Worm (Caenorhabditis elegans) whole organism, young adult: ENCODE results near the gene ZK6.8.

ENCODE experiments used
- B0261.1 ChIP-seq: sonication (generic microtip); optimal IDR thresholded peaks from 2 replicates; lab custom pipeline; 2016; ENCODE audit warnings: mild to moderate bottlenecking, missing genetic modification characterization, moderate library complexity, missing compliant biosample characterization
- C17E4.6 ChIP-seq: fragments of 200-800 bp; sonication (Bioruptor generic); IDR thresholded peaks from 2 replicates; pipeline ENCODE4 v1.3.6; 2022; ENCODE audit warnings: missing genetic modification reagents, missing genetic modification characterization, missing compliant biosample characterization
- F33H1.4 ChIP-seq: fragments of 200-800 bp; sonication (Bioruptor generic); IDR thresholded peaks from 2 replicates; pipeline ENCODE4 v1.3.6; 2022; ENCODE audit warnings: missing genetic modification reagents, missing genetic modification characterization, missing compliant biosample characterization
- F39B2.1 ChIP-seq: fragments of 200-800 bp; sonication (Bioruptor generic); IDR thresholded peaks from 2 replicates; pipeline ENCODE4 v1.3.6; 2022; ENCODE audit warnings: missing genetic modification reagents, missing genetic modification characterization, missing compliant biosample characterization
- F57A8.1 ChIP-seq: fragments of 200-800 bp; sonication (Bioruptor generic); optimal IDR thresholded peaks from 2 replicates; lab custom pipeline; 2018; ENCODE audit warnings: mild to moderate bottlenecking, missing genetic modification characterization, moderate library complexity, missing compliant biosample characterization
- Y53F4B.3 ChIP-seq: fragments of 200-800 bp; sonication (Bioruptor generic); IDR thresholded peaks from 2 replicates; pipeline ENCODE4 v1.3.6; 2022; ENCODE audit warnings: missing genetic modification reagents, missing genetic modification characterization, missing compliant biosample characterization
- Y53G8AR.9 ChIP-seq: fragments of 200-800 bp; sonication (Bioruptor generic); conservative IDR thresholded peaks from 2 replicates; pipeline ENCODE4 v1.3.6; 2022; ENCODE audit warnings: missing genetic modification reagents, missing genetic modification characterization, missing compliant biosample characterization
- Y79H2A.3 ChIP-seq: fragments of 200-800 bp; sonication (Bioruptor generic); conservative IDR thresholded peaks from 2 replicates; pipeline ENCODE4 v1.3.6; 2022; ENCODE audit warnings: missing genetic modification reagents, missing genetic modification characterization, missing compliant biosample characterization
- Y95B8A.8 ChIP-seq: fragments of 200-800 bp; sonication (Bioruptor generic); IDR thresholded peaks from 2 replicates; pipeline ENCODE4 v1.3.6; 2022; ENCODE audit warnings: missing genetic modification reagents, missing genetic modification characterization, missing compliant biosample characterization
- athp-1 ChIP-seq: sonication (generic microtip); optimal IDR thresholded peaks from 2 replicates; lab custom pipeline; 2017; ENCODE audit warnings: mild to moderate bottlenecking, missing genetic modification characterization, missing compliant biosample characterization
- attf-3 ChIP-seq: fragments of 200-800 bp; sonication (Bioruptor generic); conservative IDR thresholded peaks from 2 replicates; pipeline ENCODE4 v1.3.6; 2022; ENCODE audit warnings: missing genetic modification reagents, missing genetic modification characterization, missing compliant biosample characterization
- bed-2 ChIP-seq: fragments of 200-800 bp; sonication (Bioruptor generic); IDR thresholded peaks from 2 replicates; pipeline ENCODE4 v1.3.6; 2022; ENCODE audit warnings: missing genetic modification reagents, missing genetic modification characterization, missing compliant biosample characterization
- cebp-2 ChIP-seq: fragments of 200-800 bp; sonication (Bioruptor generic); IDR thresholded peaks from 2 replicates; pipeline ENCODE4 v1.3.6; 2022; ENCODE audit warnings: missing genetic modification characterization, missing compliant biosample characterization
- ceh-58 ChIP-seq: fragments of 200-800 bp; sonication (Bioruptor generic); IDR thresholded peaks from 2 replicates; pipeline ENCODE4 v1.3.6; 2022; ENCODE audit warnings: missing genetic modification characterization, missing compliant biosample characterization
- ceh-91 ChIP-seq: fragments of 200-800 bp; sonication (Bioruptor generic); IDR thresholded peaks from 2 replicates; pipeline ENCODE4 v1.3.6; 2022; ENCODE audit warnings: missing genetic modification reagents, missing genetic modification characterization, missing compliant biosample characterization
- die-1 ChIP-seq: sonication (generic microtip); optimal IDR thresholded peaks from 2 replicates; lab custom pipeline; 2016; ENCODE audit warnings: missing genotype, mild to moderate bottlenecking, missing genetic modification characterization, missing compliant biosample characterization
- egl-18 ChIP-seq: fragments of 200-800 bp; sonication (Bioruptor generic); IDR thresholded peaks from 2 replicates; pipeline ENCODE4 v1.3.6; 2022; ENCODE audit warnings: missing genetic modification reagents, missing genetic modification characterization, missing compliant biosample characterization
- egrh-3 ChIP-seq: fragments of 200-800 bp; sonication (Bioruptor generic); IDR thresholded peaks from 2 replicates; pipeline ENCODE4 v1.3.6; 2022; ENCODE audit warnings: missing genetic modification reagents, missing genetic modification characterization, missing compliant biosample characterization
- ekl-4 ChIP-seq: fragments of 200-800 bp; sonication (Bioruptor generic); IDR thresholded peaks from 2 replicates; pipeline ENCODE4 v1.3.6; 2022; ENCODE audit warnings: missing genetic modification reagents, missing genetic modification characterization, missing compliant biosample characterization
- lag-1 ChIP-seq: fragments of 200-800 bp; sonication (Bioruptor generic); IDR thresholded peaks from 2 replicates; pipeline ENCODE4 v1.3.6; 2022; ENCODE audit warnings: missing genetic modification reagents, missing genetic modification characterization, missing compliant biosample characterization
- lin-26 ChIP-seq: fragments of 200-800 bp; sonication (Bioruptor generic); IDR thresholded peaks from 2 replicates; pipeline ENCODE4 v1.3.6; 2022; ENCODE audit warnings: missing genetic modification reagents, missing genetic modification characterization, missing compliant biosample characterization
- lin-54 ChIP-seq: fragments of 200-800 bp; sonication (Bioruptor generic); optimal IDR thresholded peaks from 2 replicates; lab custom pipeline; 2018; ENCODE audit warnings: mild to moderate bottlenecking, missing genetic modification characterization, missing compliant biosample characterization
- madf-3 ChIP-seq: fragments of 200-800 bp; sonication (Bioruptor generic); IDR thresholded peaks from 2 replicates; pipeline ENCODE4 v1.3.6; 2022; ENCODE audit warnings: missing genetic modification reagents, missing genetic modification characterization, missing compliant biosample characterization
- madf-6 ChIP-seq: fragments of 200-800 bp; sonication (Bioruptor generic); IDR thresholded peaks from 2 replicates; pipeline ENCODE4 v1.3.6; 2022; ENCODE audit warnings: missing genetic modification reagents, missing genetic modification characterization, missing compliant biosample characterization
- mel-28 ChIP-seq: sonication (generic microtip); optimal IDR thresholded peaks from 2 replicates; lab custom pipeline; 2016; ENCODE audit warnings: borderline replicate concordance, mild to moderate bottlenecking, missing genetic modification characterization, missing compliant biosample characterization
- nfya-2 ChIP-seq: fragments of 200-800 bp; sonication (Bioruptor generic); IDR thresholded peaks from 2 replicates; pipeline ENCODE4 v1.3.6; 2022; ENCODE audit warnings: missing genetic modification reagents, missing genetic modification characterization, missing compliant biosample characterization
- nhr-120 ChIP-seq: fragments of 200-800 bp; sonication (Bioruptor generic); IDR thresholded peaks from 2 replicates; pipeline ENCODE4 v1.3.6; 2022; ENCODE audit warnings: missing genetic modification characterization, missing compliant biosample characterization
- nhr-179 ChIP-seq: sonication (generic microtip); optimal IDR thresholded peaks from 2 replicates; lab custom pipeline; 2016; ENCODE audit warnings: mild to moderate bottlenecking, missing genetic modification characterization, missing compliant biosample characterization
- nhr-27 ChIP-seq: fragments of 200-800 bp; sonication (Bioruptor generic); optimal IDR thresholded peaks from 2 replicates; lab custom pipeline; 2018; ENCODE audit warnings: mild to moderate bottlenecking, missing genetic modification characterization, moderate library complexity, missing compliant biosample characterization
- nhr-80 ChIP-seq: sonication (generic microtip); optimal IDR thresholded peaks from 2 replicates; lab custom pipeline; 2016; ENCODE audit warnings: missing genetic modification characterization, missing compliant biosample characterization
- nhr-90 ChIP-seq: sonication (generic microtip); optimal IDR thresholded peaks from 2 replicates; lab custom pipeline; 2016; ENCODE audit warnings: missing genotype, mild to moderate bottlenecking, missing genetic modification characterization, missing compliant biosample characterization
- rcor-1 ChIP-seq: fragments of 200-800 bp; sonication (Bioruptor generic); IDR thresholded peaks from 2 replicates; pipeline ENCODE4 v1.3.6; 2022; ENCODE audit warnings: missing genetic modification reagents, missing genetic modification characterization, missing compliant biosample characterization
- rpc-1 ChIP-seq, 2 experiments: fragments of 150-350 bp in 1 of 2; sonication (generic microtip) in 1 of 2; optimal IDR thresholded peaks; 2 replicates each; lab custom pipeline; 2014 to 2018; ENCODE audit warnings: missing biosample characterization in 1 of 2, missing genetic modification characterization in 1 of 2, missing genetic modification reagents in 1 of 2, missing genotype in 1 of 2
- snpc-4 ChIP-seq, 5 experiments: fragments of 150-350 bp in 1 of 5; sonication (generic microtip) in 4 of 5; optimal IDR thresholded peaks; 2 replicates each; lab custom pipeline; 2014 to 2018; ENCODE audit warnings: missing genetic modification characterization in 5 of 5, missing biosample characterization in 3 of 5, antibody characterized with exemption in 2 of 5, mild to moderate bottlenecking in 2 of 5, missing compliant biosample characterization in 2 of 5, missing genotype in 2 of 5, moderate library complexity in 2 of 5, missing genetic modification reagents in 1 of 5
- unc-130 ChIP-seq: sonication (generic microtip); optimal IDR thresholded peaks from 2 replicates; lab custom pipeline; 2016; ENCODE audit warnings: missing genetic modification reagents, missing genetic modification characterization, missing compliant biosample characterization
- zfh-2 ChIP-seq: fragments of 200-800 bp; sonication (Bioruptor generic); conservative IDR thresholded peaks from 2 replicates; pipeline ENCODE4 v1.3.6; 2022; ENCODE audit warnings: missing genetic modification reagents, missing genetic modification characterization, missing compliant biosample characterization
- ztf-18 ChIP-seq: sonication (generic microtip); optimal IDR thresholded peaks from 2 replicates; lab custom pipeline; 2016; ENCODE audit warnings: missing genotype, mild to moderate bottlenecking, missing genetic modification characterization, missing compliant biosample characterization

Gene ZK6.8

ce11 chrV:364650-365049 is 17.1 kb upstream of the ZK6.8 start, which contains the start of gene mltn-6:
Gene mltn-6 (plus strand): TSS chrV:364950.
- no peak for TF ChIP-seq F57A8.1 (GFP tag; lab: Kevin White, UChicago)
- TF ChIP-seq nhr-80 (tag; lab: Kevin White, UChicago), result no peak
- TF ChIP-seq Y95B8A.8 (GFP tag; lab: Robert Waterston, UW), result no peak
- TF ChIP-seq egl-18 (GFP tag; lab: Robert Waterston, UW), result no peak
- TF ChIP-seq Y53F4B.3, result no peak
- TF ChIP-seq snpc-4 (GFP tag; optimal IDR thresholded peaks at IDR 0.05; lab: Kevin White, UChicago), result no peak
- TF ChIP-seq snpc-4 (tag; optimal IDR thresholded peaks at IDR 0.05; lab: Kevin White, UChicago), result no peak
- no peak for TF ChIP-seq rcor-1 (GFP tag; lab: Robert Waterston, UW)
- no peak for TF ChIP-seq Y79H2A.3
- no peak for TF ChIP-seq ekl-4 (GFP tag; lab: Robert Waterston, UW)
- no peak for TF ChIP-seq F33H1.4 (GFP tag; lab: Robert Waterston, UW)
- TF ChIP-seq mel-28 (tag; lab: Kevin White, UChicago), result no peak
- no peak for TF ChIP-seq lin-26 (GFP tag; lab: Robert Waterston, UW)
- no peak for TF ChIP-seq athp-1 (tag; lab: Kevin White, UChicago)
- TF ChIP-seq nfya-2 (GFP tag; lab: Robert Waterston, UW), result no peak
- no peak for TF ChIP-seq die-1 (tag; lab: Kevin White, UChicago)
- TF ChIP-seq attf-3 (GFP tag; lab: Robert Waterston, UW), result no peak

DNA sequence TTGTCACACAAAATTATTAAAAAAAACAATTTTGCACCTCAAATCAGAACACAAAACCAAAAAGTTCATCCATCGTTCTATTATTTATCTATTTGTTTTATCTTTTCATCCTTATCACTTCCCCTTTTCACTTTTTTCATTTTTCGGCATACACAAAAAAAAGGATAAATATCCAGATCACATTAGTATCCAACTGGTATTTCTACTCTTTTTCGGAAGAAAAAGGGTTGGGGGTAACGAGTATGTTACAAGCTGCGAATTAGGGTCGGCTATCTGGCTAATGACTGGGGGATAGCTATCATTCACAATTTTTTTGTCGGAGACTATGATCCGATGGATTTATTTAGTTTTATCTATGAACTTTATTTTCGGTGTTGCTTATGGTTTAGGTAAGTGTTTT is 11.7 kb upstream of the ZK6.8 start, which contains the start of gene mltn-7:
Gene mltn-7 (plus strand): TSS at position 301 of the 400 bp plus-strand sequence.
- TF ChIP-seq madf-6 (no peak), nhr-27 (tag; lab: Kevin White, UChicago) (no peak), ceh-58 (GFP tag; lab: Robert Waterston, UW) (no peak)

ce11 chrV:373192-373591 is 8.5 kb upstream of the ZK6.8 start:
- peak; percentile 80 for TF ChIP-seq zfh-2 (GFP tag; lab: Robert Waterston, UW)
- TF ChIP-seq egrh-3 (GFP tag; lab: Robert Waterston, UW), result 0 out of 2 replicates have a peak, but pooled peaks have one; percentile 17
- no peak for TF ChIP-seq unc-130 (GFP tag; lab: Kevin White, UChicago)

DNA sequence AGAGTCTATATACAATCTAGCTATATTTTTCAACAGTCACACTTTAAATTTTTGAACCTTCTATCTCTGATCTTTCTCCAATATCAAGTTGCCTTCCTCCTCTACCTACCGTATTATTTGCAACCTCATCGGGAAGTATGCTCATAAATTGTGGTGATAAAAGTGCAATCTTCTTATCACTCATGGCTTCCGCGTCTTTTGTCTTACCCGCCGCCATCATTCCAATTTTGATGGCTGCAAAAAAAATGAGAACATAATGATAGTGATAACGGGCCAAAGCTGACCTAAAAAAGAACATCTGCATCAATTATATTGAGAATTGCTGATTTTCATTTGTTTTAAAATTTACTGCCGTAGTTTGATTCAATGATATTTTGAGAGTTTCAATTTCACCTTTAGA is 4.9 kb upstream of the ZK6.8 start:
- no peak for TF ChIP-seq rpc-1 (optimal IDR thresholded peaks at IDR 0.05; lab: Kevin White, UChicago)
- TF ChIP-seq rpc-1 (tag; optimal IDR thresholded peaks at IDR 0.05; lab: Kevin White, UChicago), result no peak
- TF ChIP-seq lag-1 (GFP tag; lab: Robert Waterston, UW), result no peak
- no peak for TF ChIP-seq ceh-91
- no peak for TF ChIP-seq unc-130 (GFP tag; lab: Kevin White, UChicago)
- no peak for TF ChIP-seq Y79H2A.3
- TF ChIP-seq cebp-2, result no peak
- no peak for TF ChIP-seq F39B2.1 (GFP tag; lab: Robert Waterston, UW)
- no peak for TF ChIP-seq nhr-179 (tag; lab: Kevin White, UChicago)
- TF ChIP-seq nhr-90 (tag; lab: Kevin White, UChicago), result no peak
- TF ChIP-seq ztf-18, result no peak
- TF ChIP-seq Y53G8AR.9 (GFP tag; lab: Robert Waterston, UW), result no peak
- no peak for TF ChIP-seq lin-54
- TF ChIP-seq C17E4.6, result no peak
- TF ChIP-seq madf-3 (GFP tag; lab: Robert Waterston, UW), result no peak
- no peak for TF ChIP-seq bed-2 (GFP tag; lab: Robert Waterston, UW)
- no peak for TF ChIP-seq B0261.1 (tag; lab: Kevin White, UChicago)
- no peak for TF ChIP-seq nhr-120
- TF ChIP-seq snpc-4 (GFP tag; optimal IDR thresholded peaks at IDR 0.05; lab: Kevin White, UChicago), result no peak
- no peak for TF ChIP-seq snpc-4 (tag; optimal IDR thresholded peaks at IDR 0.05; lab: Kevin White, UChicago)
